Worm (Caenorhabditis elegans): ENCODE data around the gene chtb-1.

ce11 chrIII:9401036-9401435 lies 45.8 kb upstream of the chtb-1 start, which contains the start of gene nlp-48:
- TF ChIP-seq fkh-10 (GFP tag; optimal IDR thresholded peaks at IDR 0.05) (no peak), tbx-2 (tag; optimal IDR thresholded peaks at IDR 0.05) (no peak), nhr-77 (tag; optimal IDR thresholded peaks at IDR 0.05) (no peak), nhr-237 (tag; optimal IDR thresholded peaks at IDR 0.05) (no peak), ztf-4 (tag; optimal IDR thresholded peaks at IDR 0.05) (no peak), lin-13 (GFP tag; optimal IDR thresholded peaks at IDR 0.05) (no peak), ztf-11 (tag; optimal IDR thresholded peaks at IDR 0.05) (no peak), mep-1 (tag; optimal IDR thresholded peaks at IDR 0.05) (no peak), pqm-1 (tag; optimal IDR thresholded peaks at IDR 0.05) (no peak), unc-62 (GFP tag; optimal IDR thresholded peaks at IDR 0.05) (no peak), nhr-85 (tag) (no peak)

Data from whole organism, L1 larva.